Worm (Caenorhabditis elegans): ENCODE data around the gene try-13.

Gene try-13

ce11 chrV:7434805-7435363 lies 5.0 kb upstream of the try-13 start (continued):
- TF ChIP-seq D1046.2 (GFP tag; IDR thresholded peaks at IDR 0.05) (no peak), zag-1 (tag; optimal IDR thresholded peaks at IDR 0.05) (no peak), nhr-76 (tag; optimal IDR thresholded peaks at IDR 0.05) (no peak), ceh-20 (GFP tag; IDR thresholded peaks at IDR 0.05) (peak; percentile 50; the same call in 1 of the 2 replicates), nhr-111 (GFP tag; optimal IDR thresholded peaks at IDR 0.05) (no peak), zip-2 (tag; optimal IDR thresholded peaks at IDR 0.05) (no peak), ZK337.2 (GFP tag; IDR thresholded peaks at IDR 0.05) (no peak), ama-1 (optimal IDR thresholded peaks at IDR 0.05) (peak; percentile 78)

- TF ChIP-seq mep-1 (tag; optimal IDR thresholded peaks at IDR 0.05) (no peak), nhr-25 (tag; optimal IDR thresholded peaks at IDR 0.05; ENCODE audit: borderline replicate concordance, insufficient read depth) (no peak), mdl-1 (tag; optimal IDR thresholded peaks at IDR 0.05) (peak in 1 of 2 experiments; percentile 3), zfp-3 (GFP tag; conservative IDR thresholded peaks at IDR 0.05) (0 out of 2 replicates have a peak, but pooled peaks have one; percentile 22), nhr-102 (tag; optimal IDR thresholded peaks at IDR 0.05) (no peak), ZK546.5 (tag; optimal IDR thresholded peaks at IDR 0.05) (no peak), unc-130 (GFP tag; optimal IDR thresholded peaks at IDR 0.05) (no peak), ztf-7 (tag; optimal IDR thresholded peaks at IDR 0.05) (no peak), F10B5.3 (tag; optimal IDR thresholded peaks at IDR 0.05) (no peak), tra-1 (GFP tag; IDR thresholded peaks at IDR 0.05) (no peak), nhr-10 (tag; optimal IDR thresholded peaks at IDR 0.05) (no peak), ceh-82 (tag; optimal IDR thresholded peaks at IDR 0.05) (no peak), spr-3 (GFP tag; optimal IDR thresholded peaks at IDR 0.05) (no peak), duxl-1 (tag; optimal IDR thresholded peaks at IDR 0.05; ENCODE audit: poor library complexity) (no peak), nhr-28 (tag; optimal IDR thresholded peaks at IDR 0.05) (peak; percentile 55), nhr-48 (tag; optimal IDR thresholded peaks at IDR 0.05) (no peak), lin-39 (tag; optimal IDR thresholded peaks at IDR 0.05) (no peak), php-3 (GFP tag; IDR thresholded peaks at IDR 0.05) (no peak), hlh-30 (tag; optimal IDR thresholded peaks at IDR 0.05; ENCODE audit: insufficient read depth) (peak; percentile 33), nhr-11 (tag; optimal IDR thresholded peaks at IDR 0.05) (no peak), ama-1 (optimal IDR thresholded peaks at IDR 0.05) (peak; percentile 74), madf-5 (GFP tag; IDR thresholded peaks at IDR 0.05) (no peak), T26A8.4 (GFP tag; IDR thresholded peaks at IDR 0.05) (no peak), sdz-12 (GFP tag; optimal IDR thresholded peaks at IDR 0.05) (no peak), nhr-6 (tag; optimal IDR thresholded peaks at IDR 0.05) (no peak), tag-97 (GFP tag; IDR thresholded peaks at IDR 0.05) (no peak), nhr-76 (tag; optimal IDR thresholded peaks at IDR 0.05) (no peak), dmd-6 (GFP tag; IDR thresholded peaks at IDR 0.05) (no peak), dve-1 (tag; optimal IDR thresholded peaks at IDR 0.05; ENCODE audit: insufficient read depth) (peak; percentile 15), fos-1 (tag; optimal IDR thresholded peaks at IDR 0.05) (no peak), nhr-42 (GFP tag; IDR thresholded peaks at IDR 0.05) (no peak), unc-39 (tag; optimal IDR thresholded peaks at IDR 0.05) (no peak), mxl-2 (GFP tag; conservative IDR thresholded peaks at IDR 0.05) (no peak), gei-8 (GFP tag; optimal IDR thresholded peaks at IDR 0.05) (no peak), lin-13 (GFP tag; optimal IDR thresholded peaks at IDR 0.05) (no peak), vab-7 (GFP tag; IDR thresholded peaks at IDR 0.05) (no peak), rbr-2 (tag; optimal IDR thresholded peaks at IDR 0.05) (no peak), F44E2.7 (GFP tag; IDR thresholded peaks at IDR 0.05) (no peak), hmg-1.1 (GFP tag; IDR thresholded peaks at IDR 0.05) (0 out of 2 replicates have a peak, but pooled peaks have one; percentile 28), ces-1 (GFP tag; optimal IDR thresholded peaks at IDR 0.05) (no peak), zag-1 (tag; optimal IDR thresholded peaks at IDR 0.05) (no peak), saeg-2 (GFP tag; IDR thresholded peaks at IDR 0.05) (no peak)
These were observed 4.3 kb upstream of the try-13 start, which contains the start of the genes ddo-2 and F25E5.8 for ce11 chrV:7435376-7436204. Gene ddo-2 (minus strand): TSS chrV:7435705. Gene F25E5.8 (plus strand): TSS chrV:7435930.
